Fruit fly (Drosophila melanogaster): ENCODE measurements around the gene CG13775.

Gene CG13775

DNA sequence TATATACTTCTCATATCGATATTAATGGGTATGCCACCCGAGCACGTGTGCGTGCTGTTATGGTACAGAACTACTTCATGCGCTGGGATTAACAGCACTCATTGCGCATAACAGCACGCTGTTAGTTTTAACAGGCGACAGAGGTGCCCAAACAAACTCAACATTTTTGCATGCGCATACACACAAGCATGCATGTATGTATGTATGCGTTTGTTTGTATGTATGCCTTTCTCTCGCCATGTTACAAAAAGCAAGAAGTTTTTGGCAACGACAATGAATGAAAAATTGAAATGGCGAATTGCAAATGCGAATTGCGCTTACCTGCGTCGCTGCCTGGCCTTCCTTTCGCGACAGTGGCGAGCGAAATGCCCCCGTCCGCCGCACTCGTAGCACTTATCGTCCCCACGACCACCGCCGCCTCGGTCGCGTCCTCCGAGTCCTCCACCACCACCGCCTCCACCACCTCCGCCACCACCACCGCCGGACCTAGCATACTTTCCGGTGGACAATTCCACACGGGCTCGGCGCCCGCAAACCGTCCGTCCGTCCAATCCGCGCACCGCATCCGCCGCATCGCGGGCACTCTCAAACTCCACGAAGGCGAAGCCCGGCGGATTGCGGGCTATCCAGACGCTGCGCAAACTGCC, 37.4 kb downstream of the CG13775 start (continued):
- peak; percentile 10; the same call in 1 of the 2 replicates for TF ChIP-seq CG13287 (GFP tag; IDR thresholded peaks at IDR 0.05; ENCODE audit: partially characterized antibody)
- TF ChIP-seq pros (GFP tag; optimal IDR thresholded peaks at IDR 0.05) = no peak
- TF ChIP-seq nau (GFP tag; optimal IDR thresholded peaks at IDR 0.05) = no peak
- no peak for TF ChIP-seq CG14667 (GFP tag; IDR thresholded peaks at IDR 0.05)
- peak; percentile 18 for TF ChIP-seq CG9437 (GFP tag; optimal IDR thresholded peaks at IDR 0.05)
- no peak for TF ChIP-seq CG15601 (tag; optimal IDR thresholded peaks at IDR 0.05)
- no peak for TF ChIP-seq cato (GFP tag; optimal IDR thresholded peaks at IDR 0.05; ENCODE audit: borderline replicate concordance)
- no peak for TF ChIP-seq Mrtf (GFP tag; IDR thresholded peaks at IDR 0.05)
- no peak for TF ChIP-seq Usf (GFP tag; optimal IDR thresholded peaks at IDR 0.05)
- TF ChIP-seq bigmax (GFP tag; optimal IDR thresholded peaks at IDR 0.05) = peak; percentile 68
- 0 out of 3 replicates have a peak, but pooled peaks have one; percentile 12 for TF ChIP-seq Dbx (GFP tag; IDR thresholded peaks at IDR 0.05)
- no peak for TF ChIP-seq Aef1 (GFP tag; IDR thresholded peaks at IDR 0.05)
- TF ChIP-seq az2 (GFP tag; optimal IDR thresholded peaks at IDR 0.05) = no peak
- TF ChIP-seq chinmo (GFP tag; IDR thresholded peaks at IDR 0.05; ENCODE audit: partially characterized antibody) = 0 out of 4 replicates have a peak, but pooled peaks have one; percentile 45
- TF ChIP-seq row (GFP tag; IDR thresholded peaks at IDR 0.05) = no peak
- TF ChIP-seq CG1233 (GFP tag; optimal IDR thresholded peaks at IDR 0.05) = peak; percentile 8
- no peak for TF ChIP-seq NC2β (GFP tag; optimal IDR thresholded peaks at IDR 0.05)
- no peak for TF ChIP-seq Oaz (GFP tag; IDR thresholded peaks at IDR 0.05)
- TF ChIP-seq MESR4 (GFP tag; optimal IDR thresholded peaks at IDR 0.05) = peak; percentile 32
- TF ChIP-seq Atf-2 (GFP tag; optimal IDR thresholded peaks at IDR 0.05) = no peak
- no peak for TF ChIP-seq CG9727 (GFP tag; optimal IDR thresholded peaks at IDR 0.05)
- no peak for TF ChIP-seq CG3726 (GFP tag; IDR thresholded peaks at IDR 0.05)
- no peak for TF ChIP-seq Doc2 (GFP tag; IDR thresholded peaks at IDR 0.05)
- no peak for TF ChIP-seq CG14860 (GFP tag; IDR thresholded peaks at IDR 0.05; ENCODE audit: partially characterized antibody)
- TF ChIP-seq lbe (GFP tag; optimal IDR thresholded peaks at IDR 0.05) = peak; percentile 11
- no peak for TF ChIP-seq CG17385 (GFP tag; optimal IDR thresholded peaks at IDR 0.05)
- TF ChIP-seq HmgZ (tag; optimal IDR thresholded peaks at IDR 0.05) = no peak
- TF ChIP-seq CHES-1-like (GFP tag; optimal IDR thresholded peaks at IDR 0.05) = no peak
- TF ChIP-seq abd-A (tag; optimal IDR thresholded peaks at IDR 0.05) = no peak
- no peak for TF ChIP-seq Hr51 (GFP tag; optimal IDR thresholded peaks at IDR 0.05)
- no peak for TF ChIP-seq CG12104 (GFP tag; optimal IDR thresholded peaks at IDR 0.05)
- TF ChIP-seq psq (GFP tag; optimal IDR thresholded peaks at IDR 0.05) = no peak
- no peak for TF ChIP-seq Antp (GFP tag; optimal IDR thresholded peaks at IDR 0.05)
- TF ChIP-seq tna (GFP tag; IDR thresholded peaks at IDR 0.05; ENCODE audit: partially characterized antibody) = peak; percentile 27; the same call in 1 of the 2 replicates
- TF ChIP-seq CG6272 (GFP tag; IDR thresholded peaks at IDR 0.05) = no peak
- no peak for TF ChIP-seq sqz (GFP tag; optimal IDR thresholded peaks at IDR 0.05)
- no peak for TF ChIP-seq fd96Cb (tag; optimal IDR thresholded peaks at IDR 0.05)
- no peak for TF ChIP-seq gem (tag; optimal IDR thresholded peaks at IDR 0.05)
- TF ChIP-seq CG7372 (GFP tag; IDR thresholded peaks at IDR 0.05) = no peak
- no peak for TF ChIP-seq CG14050 (GFP tag; IDR thresholded peaks at IDR 0.05)
- no peak for TF ChIP-seq CG11247 (GFP tag; IDR thresholded peaks at IDR 0.05)
- TF ChIP-seq CG32772 (GFP tag; IDR thresholded peaks at IDR 0.05) = no peak
- no peak for TF ChIP-seq CG30431 (GFP tag; optimal IDR thresholded peaks at IDR 0.05)
- no peak for TF ChIP-seq CG12769 (tag; optimal IDR thresholded peaks at IDR 0.05)
- no peak for TF ChIP-seq CG10147 (GFP tag; optimal IDR thresholded peaks at IDR 0.05)
- TF ChIP-seq Dip3 (GFP tag; optimal IDR thresholded peaks at IDR 0.05) = no peak
- no peak for TF ChIP-seq Hand (GFP tag; optimal IDR thresholded peaks at IDR 0.05)
- TF ChIP-seq YL-1 (GFP tag; optimal IDR thresholded peaks at IDR 0.05) = no peak
- TF ChIP-seq HLH3B (GFP tag; IDR thresholded peaks at IDR 0.05) = no peak
- no peak for TF ChIP-seq lola (GFP tag; optimal IDR thresholded peaks at IDR 0.05)

Data from whole organism, embryonic.